Fruit fly (Drosophila melanogaster) whole organism, embryonic: Measurements from ENCODE around the gene CG4991.

Experiments
- Asciz ChIP-seq: fragments of 200-800 bp; sonication (Bioruptor generic); optimal IDR thresholded peaks from 2 replicates; lab custom pipeline; 2017; ENCODE audit warnings: missing biosample characterization, mild to moderate bottlenecking, missing genetic modification characterization, missing genetic modification reagents
- Blimp-1 ChIP-seq: fragments of 200-800 bp; sonication (Bioruptor generic); optimal IDR thresholded peaks from 3 replicates; lab custom pipeline; 2018; ENCODE audit warnings: missing biosample characterization, missing genetic modification characterization, mild to moderate bottlenecking, moderate library complexity, missing genetic modification reagents
- CG10565 ChIP-seq: fragments of 200-800 bp; sonication (Bioruptor generic); optimal IDR thresholded peaks from 3 replicates; lab custom pipeline; 2016; ENCODE audit warnings: missing biosample characterization, mild to moderate bottlenecking, missing genetic modification characterization
- CG11085 ChIP-seq: fragments of 200-800 bp; sonication (Bioruptor generic); IDR thresholded peaks from 2 replicates; pipeline ENCODE4 v1.3.6; 2022; ENCODE audit warnings: missing biosample characterization, missing genetic modification characterization
- CG11093 ChIP-seq: fragments of 200-800 bp; sonication (Bioruptor generic); IDR thresholded peaks from 3 replicates; pipeline ENCODE4 v1.3.6; 2022; ENCODE audit warnings: missing biosample characterization, missing genetic modification characterization
- CG11456 ChIP-seq: fragments of 200-800 bp; sonication (Bioruptor generic); IDR thresholded peaks from 3 replicates; pipeline ENCODE4 v1.3.6; 2022; ENCODE audit warnings: missing biosample characterization, missing genetic modification characterization
- CG11504 ChIP-seq: fragments of 200-800 bp; sonication (Bioruptor generic); optimal IDR thresholded peaks from 3 replicates; lab custom pipeline; 2019; ENCODE audit warnings: missing biosample characterization, mild to moderate bottlenecking, missing genetic modification characterization, moderate library complexity
- CG11723 ChIP-seq: fragments of 200-800 bp; sonication (Bioruptor generic); optimal IDR thresholded peaks from 2 replicates; lab custom pipeline; 2017; ENCODE audit warnings: missing biosample characterization, mild to moderate bottlenecking, missing genetic modification characterization
- CG12236 ChIP-seq: fragments of 200-800 bp; sonication (Bioruptor generic); optimal IDR thresholded peaks from 2 replicates; lab custom pipeline; 2016; ENCODE audit warnings: missing biosample characterization, missing genetic modification characterization
- CG13123 ChIP-seq: fragments of 200-800 bp; sonication (Bioruptor generic); optimal IDR thresholded peaks from 2 replicates; lab custom pipeline; 2016; ENCODE audit warnings: missing biosample characterization, missing genetic modification characterization
- CG14441 ChIP-seq: fragments of 200-800 bp; sonication (Bioruptor generic); IDR thresholded peaks from 2 replicates; pipeline ENCODE4 v1.3.6; 2022; ENCODE audit warnings: missing biosample characterization, missing genetic modification characterization
- CG2116 ChIP-seq: fragments of 200-800 bp; sonication (Bioruptor generic); optimal IDR thresholded peaks from 3 replicates; lab custom pipeline; 2018; ENCODE audit warnings: missing biosample characterization, mild to moderate bottlenecking, missing genetic modification characterization
- CG2120 ChIP-seq: fragments of 200-800 bp; sonication (Bioruptor generic); optimal IDR thresholded peaks from 3 replicates; lab custom pipeline; 2016; ENCODE audit warnings: missing biosample characterization, missing genetic modification characterization
- CG2875 ChIP-seq: fragments of 200-800 bp; sonication (Bioruptor generic); optimal IDR thresholded peaks from 2 replicates; lab custom pipeline; 2017; ENCODE audit warnings: missing biosample characterization, mild to moderate bottlenecking, missing genetic modification characterization, missing genetic modification reagents
- CG31441 ChIP-seq: fragments of 200-800 bp; sonication (Bioruptor generic); IDR thresholded peaks from 2 replicates; pipeline ENCODE4 v1.3.6; 2022; ENCODE audit warnings: missing biosample characterization, missing genetic modification characterization
- CG3407 ChIP-seq: fragments of 200-800 bp; sonication (Bioruptor generic); optimal IDR thresholded peaks from 2 replicates; lab custom pipeline; 2018; ENCODE audit warnings: missing biosample characterization, mild to moderate bottlenecking, missing genetic modification characterization
- CG3995 ChIP-seq: fragments of 200-800 bp; sonication (Bioruptor generic); optimal IDR thresholded peaks from 3 replicates; lab custom pipeline; 2016; ENCODE audit warnings: missing biosample characterization, missing genetic modification characterization
- CG5953 ChIP-seq: fragments of 200-800 bp; sonication (Bioruptor generic); IDR thresholded peaks from 2 replicates; pipeline ENCODE4 v1.3.6; 2022; ENCODE audit warnings: missing biosample characterization, missing genetic modification characterization
- CG6689 ChIP-seq: fragments of 200-800 bp; sonication (Bioruptor generic); IDR thresholded peaks from 2 replicates; pipeline ENCODE4 v1.3.6; 2022; ENCODE audit warnings: missing biosample characterization, missing genetic modification characterization
- CG7357 ChIP-seq: fragments of 200-800 bp; sonication (Bioruptor generic); IDR thresholded peaks from 3 replicates; pipeline ENCODE4 v1.3.6; 2022; ENCODE audit warnings: missing biosample characterization, missing genetic modification characterization
- CG7928 ChIP-seq: fragments of 200-800 bp; sonication (Bioruptor generic); optimal IDR thresholded peaks from 2 replicates; lab custom pipeline; 2017; ENCODE audit warnings: missing biosample characterization, mild to moderate bottlenecking, missing genetic modification characterization
- CG9609 ChIP-seq: fragments of 200-800 bp; sonication (Bioruptor generic); optimal IDR thresholded peaks from 3 replicates; lab custom pipeline; 2016; ENCODE audit warnings: missing biosample characterization, missing genetic modification characterization
- Dp ChIP-seq: fragments of 200-800 bp; sonication (Bioruptor generic); optimal IDR thresholded peaks from 2 replicates; lab custom pipeline; 2018; ENCODE audit warnings: missing biosample characterization, mild to moderate bottlenecking, missing genetic modification characterization, moderate library complexity
- E2f1 ChIP-seq: fragments of 200-800 bp; sonication (Bioruptor generic); IDR thresholded peaks from 2 replicates; pipeline ENCODE4 v1.3.6; 2022; ENCODE audit warnings: missing biosample characterization, missing genetic modification characterization
- Fer1 ChIP-seq: fragments of 200-800 bp; sonication (Bioruptor generic); optimal IDR thresholded peaks from 2 replicates; lab custom pipeline; 2017; ENCODE audit warnings: missing biosample characterization, mild to moderate bottlenecking, missing genetic modification characterization
- Gsc ChIP-seq: fragments of 200-800 bp; sonication (Bioruptor generic); IDR thresholded peaks from 2 replicates; pipeline ENCODE4 v1.3.6; 2022; ENCODE audit warnings: missing biosample characterization, missing genetic modification characterization
- Hey ChIP-seq: fragments of 200-800 bp; sonication (Bioruptor generic); optimal IDR thresholded peaks from 3 replicates; lab custom pipeline; 2018; ENCODE audit warnings: missing biosample characterization, mild to moderate bottlenecking, missing genetic modification characterization
- Hr39 ChIP-seq: fragments of >200 bp; optimal IDR thresholded peaks from 2 replicates; lab custom pipeline; 2017
- Mad ChIP-seq: fragments of 200-800 bp; sonication (Bioruptor generic); optimal IDR thresholded peaks from 2 replicates; lab custom pipeline; 2016; ENCODE audit warnings: missing biosample characterization, missing genetic modification characterization
- Mrtf ChIP-seq: fragments of 200-800 bp; sonication (Bioruptor generic); IDR thresholded peaks from 3 replicates; pipeline ENCODE4 v1.3.6; 2022; ENCODE audit warnings: missing biosample characterization, missing genetic modification characterization
- NFAT ChIP-seq: fragments of 200-800 bp; sonication (Bioruptor generic); IDR thresholded peaks from 2 replicates; pipeline ENCODE4 v1.3.6; 2022; ENCODE audit warnings: missing biosample characterization, missing genetic modification characterization
- Spps ChIP-seq: fragments of 200-800 bp; sonication (Bioruptor generic); optimal IDR thresholded peaks from 2 replicates; lab custom pipeline; 2018; ENCODE audit warnings: missing biosample characterization, mild to moderate bottlenecking, missing genetic modification characterization
- Ssrp ChIP-seq: fragments of 200-800 bp; sonication (Bioruptor generic); optimal IDR thresholded peaks from 2 replicates; lab custom pipeline; 2018; ENCODE audit warnings: missing biosample characterization, mild to moderate bottlenecking, missing genetic modification characterization, moderate library complexity
- Taf1 ChIP-seq: fragments of 200-800 bp; sonication (Bioruptor generic); IDR thresholded peaks from 2 replicates; pipeline ENCODE4 v1.3.6; 2022; ENCODE audit warnings: missing biosample characterization, missing genetic modification characterization
- aop ChIP-seq: fragments of 200-800 bp; sonication (Bioruptor generic); IDR thresholded peaks from 2 replicates; pipeline ENCODE4 v1.3.6; 2022; ENCODE audit warnings: missing biosample characterization, missing genetic modification characterization
- bab2 ChIP-seq: fragments of 200-800 bp; sonication (Bioruptor generic); optimal IDR thresholded peaks from 2 replicates; lab custom pipeline; 2016; ENCODE audit warnings: missing biosample characterization, missing genetic modification characterization
- chinmo ChIP-seq: fragments of 200-800 bp; sonication (Bioruptor generic); IDR thresholded peaks from 4 replicates; pipeline ENCODE4 v1.3.6; 2022; ENCODE audit warnings: missing biosample characterization, missing genetic modification characterization; ENCODE audit not compliant: partially characterized antibody
- corto ChIP-seq: fragments of 200-800 bp; sonication (Bioruptor generic); optimal IDR thresholded peaks from 2 replicates; lab custom pipeline; 2016; ENCODE audit warnings: missing biosample characterization, mild to moderate bottlenecking, missing genetic modification characterization, moderate library complexity
- croc ChIP-seq: fragments of 200-800 bp; sonication (Bioruptor generic); conservative IDR thresholded peaks from 3 replicates; pipeline ENCODE4 v1.3.6; 2022; ENCODE audit warnings: missing biosample characterization, missing genetic modification characterization
- crp ChIP-seq, 2 experiments: fragments of 200-800 bp; sonication (Bioruptor generic); optimal IDR thresholded peaks; 2 replicates in 1 of 2; 3 replicates in 1 of 2; lab custom pipeline; 2017; ENCODE audit warnings: missing biosample characterization in 2 of 2, missing genetic modification characterization in 2 of 2, mild to moderate bottlenecking in 1 of 2, moderate library complexity in 1 of 2
- dm ChIP-seq: fragments of 200-800 bp; sonication (Bioruptor generic); optimal IDR thresholded peaks from 3 replicates; lab custom pipeline; 2016; ENCODE audit warnings: missing biosample characterization, missing genetic modification characterization
- mam ChIP-seq: fragments of 200-800 bp; sonication (Bioruptor generic); optimal IDR thresholded peaks from 3 replicates; lab custom pipeline; 2016; ENCODE audit warnings: missing biosample characterization, missing genetic modification characterization
- nom ChIP-seq: fragments of 200-800 bp; sonication (Bioruptor generic); optimal IDR thresholded peaks from 2 replicates; lab custom pipeline; 2017; ENCODE audit warnings: missing biosample characterization, missing genetic modification characterization, mild to moderate bottlenecking, moderate library complexity, missing genetic modification reagents
- peb ChIP-seq: fragments of 200-800 bp; sonication (Bioruptor generic); IDR thresholded peaks from 2 replicates; pipeline ENCODE4 v1.3.6; 2022; ENCODE audit warnings: missing biosample characterization, missing genetic modification characterization
- phol ChIP-seq: fragments of 200-800 bp; sonication (Bioruptor generic); optimal IDR thresholded peaks from 3 replicates; lab custom pipeline; 2018; ENCODE audit warnings: missing biosample characterization, mild to moderate bottlenecking, missing genetic modification characterization, moderate library complexity
- salm ChIP-seq: fragments of 200-800 bp; sonication (Bioruptor generic); optimal IDR thresholded peaks from 2 replicates; lab custom pipeline; 2018; ENCODE audit warnings: missing biosample characterization, mild to moderate bottlenecking, missing genetic modification characterization
- sens-2 ChIP-seq: fragments of 200-800 bp; sonication (Bioruptor generic); IDR thresholded peaks from 2 replicates; pipeline ENCODE4 v1.3.6; 2022; ENCODE audit warnings: missing biosample characterization, missing genetic modification characterization
- seq ChIP-seq: fragments of 200-800 bp; sonication (Bioruptor generic); IDR thresholded peaks from 2 replicates; pipeline ENCODE4 v1.3.6; 2022; ENCODE audit warnings: missing biosample characterization, missing genetic modification characterization
- slou ChIP-seq: fragments of 200-800 bp; sonication (Bioruptor generic); optimal IDR thresholded peaks from 3 replicates; lab custom pipeline; 2016; ENCODE audit warnings: missing biosample characterization, missing genetic modification characterization
- stc ChIP-seq: fragments of 200-800 bp; sonication (Bioruptor generic); IDR thresholded peaks from 2 replicates; pipeline ENCODE4 v1.3.6; 2022; ENCODE audit warnings: missing biosample characterization, missing genetic modification characterization
- toy ChIP-seq: fragments of 200-800 bp; sonication (Bioruptor generic); IDR thresholded peaks from 2 replicates; pipeline ENCODE4 v1.3.6; 2022; ENCODE audit warnings: missing biosample characterization, missing genetic modification characterization
- tup ChIP-seq: fragments of 200-800 bp; sonication (Bioruptor generic); optimal IDR thresholded peaks from 2 replicates; lab custom pipeline; 2016; ENCODE audit warnings: missing biosample characterization, mild to moderate bottlenecking, missing genetic modification characterization, moderate library complexity
- tx ChIP-seq: fragments of 200-800 bp; sonication (Bioruptor generic); optimal IDR thresholded peaks from 2 replicates; lab custom pipeline; 2016; ENCODE audit warnings: missing biosample characterization, missing genetic modification characterization

CG4991 gene

dm6 chrX:17148951-17149449 lies 57.3 kb downstream of the CG4991 start, which contains the start of gene Chchd2 (continued):
- TF ChIP-seq CG11504 (no peak), CG2875 (peak; percentile 5), dm (GFP tag; lab: Kevin White, UChicago) (no peak), CG7928 (GFP tag; lab: Kevin White, UChicago) (no peak), Mad (GFP tag; lab: Kevin White, UChicago) (no peak), CG2116 (GFP tag; lab: Kevin White, UChicago) (no peak), Hr39 (lab: Kevin White, UChicago) (no peak), Blimp-1 (GFP tag; lab: Kevin White, UChicago) (no peak), slou (GFP tag; lab: Kevin White, UChicago) (no peak), Dp (GFP tag; lab: Kevin White, UChicago) (no peak), peb (GFP tag; lab: Robert Waterston, UW) (no peak), Spps (no peak), Ssrp (tag; lab: Kevin White, UChicago) (no peak), CG6689 (GFP tag; lab: Robert Waterston, UW) (no peak), CG31441 (GFP tag; lab: Robert Waterston, UW) (no peak), CG11456 (GFP tag; lab: Robert Waterston, UW) (no peak), CG3995 (GFP tag; lab: Kevin White, UChicago) (no peak), toy (GFP tag; lab: Robert Waterston, UW) (no peak), stc (GFP tag; lab: Robert Waterston, UW) (no peak), chinmo (GFP tag; lab: Robert Waterston, UW) (0 out of 4 replicates have a peak, but pooled peaks have one; percentile 54), Taf1 (GFP tag; lab: Robert Waterston, UW) (no peak), CG11723 (GFP tag; lab: Kevin White, UChicago) (no peak), tup (GFP tag; lab: Kevin White, UChicago) (no peak), CG13123 (GFP tag; lab: Kevin White, UChicago) (no peak), CG3407 (GFP tag; lab: Kevin White, UChicago) (no peak), E2f1 (GFP tag; lab: Robert Waterston, UW) (no peak), nom (GFP tag; lab: Kevin White, UChicago) (peak; percentile 50), Hey (tag; lab: Kevin White, UChicago) (no peak), CG10565 (GFP tag; lab: Kevin White, UChicago) (no peak), phol (tag; lab: Kevin White, UChicago) (no peak), corto (no peak), CG14441 (GFP tag; lab: Robert Waterston, UW) (no peak), seq (GFP tag; lab: Robert Waterston, UW) (no peak), tx (GFP tag; lab: Kevin White, UChicago) (no peak), CG9609 (GFP tag; lab: Kevin White, UChicago) (no peak), Fer1 (GFP tag; lab: Kevin White, UChicago) (peak; percentile 64), salm (no peak), CG12236 (GFP tag; lab: Kevin White, UChicago) (no peak), aop (GFP tag; lab: Robert Waterston, UW) (no peak), CG11085 (GFP tag; lab: Robert Waterston, UW) (no peak), mam (GFP tag; lab: Kevin White, UChicago) (no peak), CG5953 (no peak), Gsc (GFP tag; lab: Robert Waterston, UW) (no peak), CG11093 (GFP tag; lab: Robert Waterston, UW) (no peak), sens-2 (GFP tag; lab: Robert Waterston, UW) (no peak), crp (GFP tag; optimal IDR thresholded peaks at IDR 0.05; lab: Kevin White, UChicago) (no peak), CG2120 (GFP tag; lab: Kevin White, UChicago) (no peak), croc (GFP tag; lab: Robert Waterston, UW) (no peak), Mrtf (no peak), CG7357 (GFP tag; lab: Robert Waterston, UW) (no peak), bab2 (GFP tag; lab: Kevin White, UChicago) (no peak), NFAT (no peak), Asciz (GFP tag; lab: Kevin White, UChicago) (no peak)
